Fruit fly (Drosophila melanogaster) whole organism, embryonic: ENCODE data around the gene CG8136.
A peak's percentile ranks its signal among the peaks of the same experiment; 100 is the strongest.

ENCODE experiments used
- Atf6 ChIP-seq: fragments of 200-800 bp; sonication (Bioruptor generic); IDR thresholded peaks from 2 replicates; pipeline ENCODE4 v1.3.6; 2022; ENCODE audit warnings: missing biosample characterization, missing genetic modification characterization
- C15 ChIP-seq: fragments of 200-800 bp; sonication (Bioruptor generic); IDR thresholded peaks from 3 replicates; pipeline ENCODE4 v1.3.6; 2022; ENCODE audit warnings: missing biosample characterization, missing genetic modification characterization
- CG10431 ChIP-seq: fragments of 200-800 bp; sonication (Bioruptor generic); optimal IDR thresholded peaks from 3 replicates; lab custom pipeline; 2018; ENCODE audit warnings: missing biosample characterization, mild to moderate bottlenecking, missing genetic modification characterization
- CG11695 ChIP-seq: fragments of 200-800 bp; sonication (Bioruptor generic); IDR thresholded peaks from 3 replicates; pipeline ENCODE4 v1.3.6; 2022; ENCODE audit warnings: missing biosample characterization, missing genetic modification characterization
- CG11723 ChIP-seq: fragments of 200-800 bp; sonication (Bioruptor generic); optimal IDR thresholded peaks from 2 replicates; lab custom pipeline; 2017; ENCODE audit warnings: missing biosample characterization, mild to moderate bottlenecking, missing genetic modification characterization
- CG13296 ChIP-seq: fragments of 200-800 bp; sonication (Bioruptor generic); optimal IDR thresholded peaks from 3 replicates; lab custom pipeline; 2018; ENCODE audit warnings: missing biosample characterization, mild to moderate bottlenecking, missing genetic modification characterization
- CG13424 ChIP-seq: fragments of 200-800 bp; sonication (Bioruptor generic); optimal IDR thresholded peaks from 2 replicates; lab custom pipeline; 2019; ENCODE audit warnings: missing biosample characterization, mild to moderate bottlenecking, missing genetic modification characterization, moderate library complexity
- CG14441 ChIP-seq: fragments of 200-800 bp; sonication (Bioruptor generic); IDR thresholded peaks from 2 replicates; pipeline ENCODE4 v1.3.6; 2022; ENCODE audit warnings: missing biosample characterization, missing genetic modification characterization
- CG1647 ChIP-seq: fragments of 200-800 bp; sonication (Bioruptor generic); optimal IDR thresholded peaks from 3 replicates; lab custom pipeline; 2016; ENCODE audit warnings: missing biosample characterization, missing genetic modification characterization
- CG17359 ChIP-seq: fragments of 200-800 bp; sonication (Bioruptor generic); optimal IDR thresholded peaks from 3 replicates; lab custom pipeline; 2018; ENCODE audit warnings: missing biosample characterization, mild to moderate bottlenecking, missing genetic modification characterization, moderate library complexity
- CG17829 ChIP-seq: fragments of 200-800 bp; optimal IDR thresholded peaks from 2 replicates; lab custom pipeline; 2019; ENCODE audit warnings: missing biosample characterization, mild to moderate bottlenecking, missing genetic modification characterization, moderate library complexity
- CG18764 ChIP-seq: fragments of 200-800 bp; sonication (Bioruptor generic); optimal IDR thresholded peaks from 3 replicates; lab custom pipeline; 2016; ENCODE audit warnings: missing biosample characterization, missing genetic modification characterization
- CG2120 ChIP-seq: fragments of 200-800 bp; sonication (Bioruptor generic); optimal IDR thresholded peaks from 3 replicates; lab custom pipeline; 2016; ENCODE audit warnings: missing biosample characterization, missing genetic modification characterization
- CG32767 ChIP-seq: fragments of 200-800 bp; sonication (Bioruptor generic); IDR thresholded peaks from 2 replicates; pipeline ENCODE4 v1.3.6; 2022; ENCODE audit warnings: missing biosample characterization, missing genetic modification characterization
- CG3281 ChIP-seq: fragments of 200-800 bp; sonication (Bioruptor generic); optimal IDR thresholded peaks from 3 replicates; lab custom pipeline; 2017; ENCODE audit warnings: missing biosample characterization, mild to moderate bottlenecking, missing genetic modification characterization
- CG4854 ChIP-seq: fragments of 200-800 bp; sonication (Bioruptor generic); optimal IDR thresholded peaks from 2 replicates; lab custom pipeline; 2016; ENCODE audit warnings: missing biosample characterization, missing genetic modification characterization, inconsistent platforms
- CG6175 ChIP-seq: fragments of 200-800 bp; sonication (Bioruptor generic); IDR thresholded peaks from 3 replicates; pipeline ENCODE4 v1.3.6; 2022; ENCODE audit warnings: missing biosample characterization, missing genetic modification characterization
- CG6689 ChIP-seq: fragments of 200-800 bp; sonication (Bioruptor generic); IDR thresholded peaks from 2 replicates; pipeline ENCODE4 v1.3.6; 2022; ENCODE audit warnings: missing biosample characterization, missing genetic modification characterization
- CG7372 ChIP-seq: fragments of 200-800 bp; sonication (Bioruptor generic); IDR thresholded peaks from 2 replicates; pipeline ENCODE4 v1.3.6; 2022; ENCODE audit warnings: missing biosample characterization, missing genetic modification characterization
- D ChIP-seq, 2 experiments: fragments of 200-800 bp in 1 of 2; fragments of >200 bp in 1 of 2; sonication (Bioruptor generic) in 1 of 2; optimal IDR thresholded peaks; 2 replicates in 1 of 2; 3 replicates in 1 of 2; lab custom pipeline; 2017; ENCODE audit warnings: mild to moderate bottlenecking in 1 of 2, missing biosample characterization in 1 of 2, missing genetic modification characterization in 1 of 2, missing genetic modification reagents in 1 of 2
- Dek ChIP-seq: fragments of 200-800 bp; sonication (Bioruptor generic); optimal IDR thresholded peaks from 3 replicates; lab custom pipeline; 2019; ENCODE audit warnings: missing biosample characterization, mild to moderate bottlenecking, missing genetic modification characterization, moderate library complexity
- E2f2 ChIP-seq: fragments of 200-800 bp; sonication (Bioruptor generic); IDR thresholded peaks from 2 replicates; pipeline ENCODE4 v1.3.6; 2022; ENCODE audit warnings: missing biosample characterization, missing genetic modification characterization
- Gsc ChIP-seq: fragments of 200-800 bp; sonication (Bioruptor generic); IDR thresholded peaks from 2 replicates; pipeline ENCODE4 v1.3.6; 2022; ENCODE audit warnings: missing biosample characterization, missing genetic modification characterization
- H15 ChIP-seq: fragments of 200-800 bp; sonication (Bioruptor generic); IDR thresholded peaks from 3 replicates; pipeline ENCODE4 v1.3.6; 2022; ENCODE audit warnings: missing biosample characterization, missing genetic modification characterization
- H2.0 ChIP-seq: fragments of 200-800 bp; sonication (Bioruptor generic); IDR thresholded peaks from 2 replicates; pipeline ENCODE4 v1.3.6; 2022; ENCODE audit warnings: missing biosample characterization, missing genetic modification characterization
- HHEX ChIP-seq: fragments of 200-800 bp; sonication (Bioruptor generic); optimal IDR thresholded peaks from 3 replicates; lab custom pipeline; 2017; ENCODE audit warnings: missing biosample characterization, mild to moderate bottlenecking, missing genetic modification characterization, missing genetic modification reagents
- HLH54F ChIP-seq: fragments of 200-800 bp; sonication (Bioruptor generic); optimal IDR thresholded peaks from 3 replicates; lab custom pipeline; 2016; ENCODE audit warnings: missing biosample characterization, missing genetic modification characterization
- Hsf ChIP-seq: fragments of 200-800 bp; sonication (Bioruptor generic); optimal IDR thresholded peaks from 3 replicates; lab custom pipeline; 2016; ENCODE audit warnings: missing biosample characterization, missing genetic modification characterization
- Mes4 ChIP-seq: fragments of 200-800 bp; sonication (Bioruptor generic); optimal IDR thresholded peaks from 2 replicates; lab custom pipeline; 2016; ENCODE audit warnings: missing biosample characterization, missing genetic modification characterization
- Nf-YA ChIP-seq: fragments of 200-800 bp; sonication (Bioruptor generic); IDR thresholded peaks from 2 replicates; pipeline ENCODE4 v1.3.6; 2022; ENCODE audit warnings: missing biosample characterization, missing genetic modification characterization
- Spps ChIP-seq: fragments of 200-800 bp; sonication (Bioruptor generic); optimal IDR thresholded peaks from 2 replicates; lab custom pipeline; 2018; ENCODE audit warnings: missing biosample characterization, mild to moderate bottlenecking, missing genetic modification characterization
- Xbp1 ChIP-seq: fragments of 200-800 bp; sonication (Bioruptor generic); optimal IDR thresholded peaks from 3 replicates; lab custom pipeline; 2016; ENCODE audit warnings: missing biosample characterization, mild to moderate bottlenecking, missing genetic modification characterization
- ci ChIP-seq: fragments of 200-800 bp; sonication (Bioruptor generic); IDR thresholded peaks from 3 replicates; pipeline ENCODE4 v1.3.6; 2022; ENCODE audit warnings: missing biosample characterization, missing genetic modification characterization
- dan ChIP-seq: fragments of 200-800 bp; sonication (Bioruptor generic); IDR thresholded peaks from 2 replicates; pipeline ENCODE4 v1.3.6; 2022; ENCODE audit warnings: missing biosample characterization, missing genetic modification characterization
- danr ChIP-seq: fragments of 200-800 bp; sonication (Bioruptor generic); IDR thresholded peaks from 2 replicates; pipeline ENCODE4 v1.3.6; 2022; ENCODE audit warnings: missing biosample characterization, missing genetic modification characterization
- dimm ChIP-seq: fragments of 200-800 bp; sonication (Bioruptor generic); IDR thresholded peaks from 2 replicates; pipeline ENCODE4 v1.3.6; 2022; ENCODE audit warnings: missing biosample characterization, missing genetic modification characterization
- ewg ChIP-seq: fragments of 200-800 bp; sonication (Bioruptor generic); optimal IDR thresholded peaks from 3 replicates; lab custom pipeline; 2017; ENCODE audit warnings: mild to moderate bottlenecking, missing biosample characterization, missing genetic modification reagents, missing genetic modification characterization
- fd102C ChIP-seq: fragments of 200-800 bp; sonication (Bioruptor generic); optimal IDR thresholded peaks from 2 replicates; lab custom pipeline; 2018; ENCODE audit warnings: missing biosample characterization, mild to moderate bottlenecking, missing genetic modification characterization, moderate library complexity
- kni ChIP-seq: fragments of 200-800 bp; sonication (Bioruptor generic); optimal IDR thresholded peaks from 3 replicates; lab custom pipeline; 2017; ENCODE audit warnings: mild to moderate bottlenecking, missing biosample characterization, missing genetic modification reagents, missing genetic modification characterization
- luna ChIP-seq: fragments of 200-800 bp; sonication (Bioruptor generic); optimal IDR thresholded peaks from 2 replicates; lab custom pipeline; 2016; ENCODE audit warnings: missing biosample characterization, missing genetic modification characterization
- mam ChIP-seq: fragments of 200-800 bp; sonication (Bioruptor generic); optimal IDR thresholded peaks from 3 replicates; lab custom pipeline; 2016; ENCODE audit warnings: missing biosample characterization, missing genetic modification characterization
- oc ChIP-seq: fragments of 200-800 bp; sonication (Bioruptor generic); optimal IDR thresholded peaks from 2 replicates; lab custom pipeline; 2018; ENCODE audit warnings: missing biosample characterization, mild to moderate bottlenecking, missing genetic modification characterization, moderate library complexity
- odd ChIP-seq: fragments of 200-800 bp; sonication (Bioruptor generic); optimal IDR thresholded peaks from 2 replicates; lab custom pipeline; 2017; ENCODE audit warnings: missing biosample characterization, mild to moderate bottlenecking, missing genetic modification characterization
- pros ChIP-seq: fragments of 200-800 bp; sonication (Bioruptor generic); optimal IDR thresholded peaks from 3 replicates; lab custom pipeline; 2019; ENCODE audit warnings: missing biosample characterization, mild to moderate bottlenecking, missing genetic modification characterization, moderate library complexity
- pzg ChIP-seq: fragments of 200-800 bp; sonication (Bioruptor generic); optimal IDR thresholded peaks from 3 replicates; lab custom pipeline; 2018; ENCODE audit warnings: missing biosample characterization, mild to moderate bottlenecking, missing genetic modification characterization, moderate library complexity
- sens ChIP-seq: fragments of 200-800 bp; sonication (Bioruptor generic); peaks from one replicate; lab custom pipeline; 2016; ENCODE audit warnings: missing biosample characterization, missing genetic modification characterization
- sisA ChIP-seq: fragments of 200-800 bp; sonication (Bioruptor generic); IDR thresholded peaks from 2 replicates; pipeline ENCODE4 v1.3.6; 2022; ENCODE audit warnings: missing biosample characterization, missing genetic modification characterization
- slbo ChIP-seq: fragments of 200-800 bp; sonication (Bioruptor generic); IDR thresholded peaks from 2 replicates; pipeline ENCODE4 v1.3.6; 2022; ENCODE audit warnings: missing biosample characterization, missing genetic modification characterization
- so ChIP-seq: fragments of 200-800 bp; sonication (Bioruptor generic); IDR thresholded peaks from 3 replicates; pipeline ENCODE4 v1.3.6; 2022; ENCODE audit warnings: missing biosample characterization, missing genetic modification characterization
- stc ChIP-seq: fragments of 200-800 bp; sonication (Bioruptor generic); IDR thresholded peaks from 2 replicates; pipeline ENCODE4 v1.3.6; 2022; ENCODE audit warnings: missing biosample characterization, missing genetic modification characterization
- wek ChIP-seq: fragments of 200-800 bp; sonication (Bioruptor generic); optimal IDR thresholded peaks from 3 replicates; lab custom pipeline; 2018; ENCODE audit warnings: missing biosample characterization, mild to moderate bottlenecking, missing genetic modification characterization, moderate library complexity

Gene CG8136

DNA sequence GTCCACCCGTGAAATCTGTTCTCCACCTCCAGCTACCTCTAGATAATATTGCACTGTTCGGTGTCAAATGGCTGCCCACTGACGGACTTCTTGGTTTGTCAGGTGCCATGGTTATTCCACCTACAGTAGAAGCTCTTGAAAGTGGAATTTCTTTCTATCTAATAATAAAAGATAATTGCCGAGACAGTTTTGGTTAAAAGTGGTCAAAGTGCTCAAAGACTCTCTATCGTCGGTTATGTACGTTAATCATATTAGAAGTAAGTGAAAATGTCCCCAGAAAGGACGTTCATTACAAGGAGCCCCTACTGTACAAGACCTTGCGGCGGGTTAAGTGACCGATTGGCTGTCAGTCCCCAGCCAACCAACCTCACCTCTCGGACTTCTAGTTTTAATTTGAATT lies 23.0 kb downstream of the CG8136 start (continued):
- peak; percentile 61 for TF ChIP-seq Xbp1 (GFP tag; lab: Kevin White, UChicago)
- TF ChIP-seq CG6689, result peak; percentile 61
- TF ChIP-seq ewg, result no peak
- 0 out of 2 replicates have a peak, but pooled peaks have one; percentile 32 for TF ChIP-seq dimm (GFP tag; lab: Robert Waterston, UW)
- TF ChIP-seq CG13424, result peak; percentile 52
- peak; percentile 2 for TF ChIP-seq Mes4
- peak; percentile 17 for TF ChIP-seq CG13296 (GFP tag; lab: Kevin White, UChicago)
- 0 out of 2 replicates have a peak, but pooled peaks have one; percentile 33 for TF ChIP-seq CG7372 (GFP tag; lab: Robert Waterston, UW)
- no peak for TF ChIP-seq Gsc (GFP tag; lab: Robert Waterston, UW)
- no peak for TF ChIP-seq pzg (GFP tag; lab: Kevin White, UChicago)
- TF ChIP-seq CG2120 (GFP tag; lab: Kevin White, UChicago), result peak; percentile 63
- peak; percentile 42; the same call in 1 of the 3 replicates for TF ChIP-seq so (GFP tag; lab: Robert Waterston, UW)
- peak; percentile 40 for TF ChIP-seq stc
- no peak for TF ChIP-seq Nf-YA
- no peak for TF ChIP-seq CG1647 (GFP tag; lab: Kevin White, UChicago)
- TF ChIP-seq Spps (tag; lab: Kevin White, UChicago), result no peak
- TF ChIP-seq CG11723 (GFP tag; lab: Kevin White, UChicago), result peak; percentile 18
- TF ChIP-seq CG6175 (GFP tag; lab: Robert Waterston, UW), result no peak
- TF ChIP-seq Atf6, result peak; percentile 34; the same call in 1 of the 2 replicates
- peak; percentile 7 for TF ChIP-seq kni (GFP tag; lab: Kevin White, UChicago)
- TF ChIP-seq slbo (GFP tag; lab: Robert Waterston, UW), result peak; percentile 35; the same call in 1 of the 2 replicates
- TF ChIP-seq Hsf, result peak; percentile 46
- peak; percentile 42; the same call in 2 of the 3 replicates for TF ChIP-seq CG11695 (GFP tag; lab: Robert Waterston, UW)
- no peak for TF ChIP-seq oc (tag; lab: Kevin White, UChicago)
- peak; percentile 2 for TF ChIP-seq mam (GFP tag; lab: Kevin White, UChicago)
- TF ChIP-seq C15 (GFP tag; lab: Robert Waterston, UW), result 0 out of 3 replicates have a peak, but pooled peaks have one; percentile 55
- no peak for TF ChIP-seq dan (GFP tag; lab: Robert Waterston, UW)
- peak; percentile 23 for TF ChIP-seq HLH54F
- TF ChIP-seq sens (GFP tag; lab: Kevin White, UChicago), result no peak
- peak; percentile 14 for TF ChIP-seq odd (GFP tag; lab: Kevin White, UChicago)
- TF ChIP-seq fd102C (GFP tag; lab: Kevin White, UChicago), result no peak
- peak; percentile 39; the same call in 1 of the 2 replicates for TF ChIP-seq CG32767 (GFP tag; lab: Robert Waterston, UW)
- TF ChIP-seq wek (GFP tag; lab: Kevin White, UChicago), result no peak
- TF ChIP-seq pros, result no peak
- peak; percentile 63; the same call in 2 of the 3 replicates for TF ChIP-seq ci
- TF ChIP-seq danr (GFP tag; lab: Robert Waterston, UW), result peak; percentile 8; the same call in 1 of the 2 replicates
- 0 out of 2 replicates have a peak, but pooled peaks have one; percentile 31 for TF ChIP-seq E2f2 (GFP tag; lab: Robert Waterston, UW)
- TF ChIP-seq CG17359 (tag; lab: Kevin White, UChicago), result peak; percentile 48
- TF ChIP-seq CG10431 (GFP tag; lab: Kevin White, UChicago), result no peak
- TF ChIP-seq CG3281 (GFP tag; lab: Kevin White, UChicago), result peak; percentile 11
- 0 out of 3 replicates have a peak, but pooled peaks have one; percentile 21 for TF ChIP-seq H15 (GFP tag; lab: Robert Waterston, UW)
- peak; percentile 52 for TF ChIP-seq CG14441 (GFP tag; lab: Robert Waterston, UW)
- no peak for TF ChIP-seq Dek (tag; lab: Kevin White, UChicago)
- TF ChIP-seq sisA (GFP tag; lab: Robert Waterston, UW), result peak; percentile 54
- peak; percentile 7 for TF ChIP-seq CG18764 (GFP tag; lab: Kevin White, UChicago)
- TF ChIP-seq D (optimal IDR thresholded peaks at IDR 0.05; lab: Kevin White, UChicago), result no peak
- TF ChIP-seq D (GFP tag; optimal IDR thresholded peaks at IDR 0.05; lab: Kevin White, UChicago), result no peak
- peak; percentile 37 for TF ChIP-seq CG17829
- TF ChIP-seq H2.0, result no peak
- TF ChIP-seq HHEX (GFP tag; lab: Kevin White, UChicago), result peak; percentile 10
- peak; percentile 12 for TF ChIP-seq CG4854 (GFP tag; lab: Kevin White, UChicago)
- TF ChIP-seq luna, result no peak
